Fruit fly (Drosophila melanogaster): ENCODE measurements around the gene E5.
A peak's percentile ranks its signal among the peaks of the same experiment; 100 is the strongest.

Gene E5

DNA sequence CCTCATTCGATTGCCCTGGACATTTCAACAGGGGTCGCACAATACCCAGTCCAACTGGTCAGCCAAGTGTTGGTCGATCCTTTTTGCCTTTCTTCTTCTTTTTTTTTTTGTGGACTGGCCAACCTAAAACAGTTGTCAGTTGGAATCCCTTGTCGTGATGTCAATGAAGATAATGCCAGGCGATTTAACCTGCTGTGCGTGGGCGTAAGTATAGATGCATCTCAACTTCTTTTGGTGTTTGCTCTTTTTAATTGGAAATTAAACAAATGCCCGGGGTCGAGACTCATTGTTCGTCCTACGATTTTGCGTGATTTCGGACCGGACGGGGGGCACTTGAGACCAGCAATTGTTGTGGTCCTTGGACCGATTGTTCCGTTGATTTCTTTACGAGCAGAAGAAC is 35.2 kb upstream of the E5 start:
- TF ChIP-seq Pif1A (GFP tag; optimal IDR thresholded peaks at IDR 0.05), result no peak
- no peak for TF ChIP-seq CG34367 (tag; optimal IDR thresholded peaks at IDR 0.05)
- no peak for TF ChIP-seq CG8301 (tag; optimal IDR thresholded peaks at IDR 0.05)

DNA sequence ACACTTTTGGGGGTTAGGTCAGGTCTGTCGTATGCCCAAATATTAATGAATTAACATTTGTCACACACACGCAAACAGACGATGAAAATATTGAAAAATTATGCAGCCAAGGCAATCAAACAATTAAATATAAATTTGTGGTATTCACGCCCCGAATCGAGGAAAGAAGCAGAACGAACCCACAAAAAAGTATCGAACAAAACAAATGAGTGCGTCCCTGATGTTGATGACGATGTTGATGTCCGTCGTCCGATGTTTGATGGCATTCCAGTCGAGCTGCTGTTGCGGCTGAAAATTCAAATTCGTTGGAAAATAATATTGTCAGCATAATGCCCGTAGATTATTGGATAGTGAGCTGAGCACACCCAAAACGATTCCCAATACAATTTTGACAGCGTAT is 34.3 kb upstream of the E5 start:
- TF ChIP-seq CG14655 (GFP tag; optimal IDR thresholded peaks at IDR 0.05) (no peak), CG9948 (tag; optimal IDR thresholded peaks at IDR 0.05) (no peak)

- TF ChIP-seq Snoo (tag; optimal IDR thresholded peaks at IDR 0.05) (no peak), CG9948 (tag; optimal IDR thresholded peaks at IDR 0.05) (peak; percentile 18)
Measured at dm6 chr3R:13907355-13908105, 32.8 kb upstream of the E5 start.

DNA sequence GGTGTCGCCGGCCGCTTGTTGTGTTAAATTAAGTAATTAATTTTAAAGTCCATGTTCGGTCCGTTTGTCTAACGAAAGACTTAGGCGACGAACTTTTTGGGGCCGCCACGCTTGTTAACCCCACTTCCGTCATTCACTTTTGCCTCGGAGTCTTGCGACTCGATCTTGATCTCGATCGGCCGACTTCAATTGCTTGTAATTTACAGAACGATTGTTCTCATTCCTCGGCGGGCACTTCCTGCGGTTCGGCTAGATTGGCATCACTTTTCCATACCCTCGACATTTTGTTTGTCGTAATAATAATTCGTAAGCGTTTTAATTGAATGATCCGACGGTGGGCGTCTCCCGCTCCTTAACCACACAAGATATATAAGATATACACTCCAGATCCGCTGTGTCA is 32.0 kb upstream of the E5 start:
- no peak for TF ChIP-seq CG13204 (GFP tag; optimal IDR thresholded peaks at IDR 0.05)
- no peak for TF ChIP-seq CG8301 (tag; optimal IDR thresholded peaks at IDR 0.05)
- TF ChIP-seq Pif1A (GFP tag; optimal IDR thresholded peaks at IDR 0.05), result no peak

DNA sequence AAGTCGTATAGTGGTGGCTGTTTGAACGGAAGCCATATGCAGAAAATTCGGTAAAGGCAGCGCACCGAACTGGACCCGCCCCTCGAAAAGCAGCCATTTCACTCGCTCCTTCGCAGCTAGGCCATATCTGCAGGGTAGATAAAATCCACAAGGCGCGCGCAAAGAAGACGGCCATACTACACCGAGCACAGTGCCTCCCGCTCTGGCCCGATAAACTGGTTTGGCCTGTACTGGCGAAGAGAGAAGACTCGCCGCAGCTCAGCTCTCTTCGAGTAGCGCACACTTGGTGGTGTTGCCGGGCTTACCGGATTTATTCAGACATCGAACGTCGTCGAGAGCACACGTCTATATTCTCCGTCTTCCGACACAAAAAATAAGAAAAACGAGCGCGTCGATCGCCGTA is 26.8 kb upstream of the E5 start, which contains the start of gene ems:
ems (plus strand) TSS at position 311 of the 403 bp plus-strand sequence.
- TF ChIP-seq fd96Ca (GFP tag; IDR thresholded peaks at IDR 0.05) (peak; percentile 60; the same call in 2 of the 3 replicates), CG34367 (tag; optimal IDR thresholded peaks at IDR 0.05) (no peak), Pif1A (GFP tag; optimal IDR thresholded peaks at IDR 0.05) (no peak), gl (tag; optimal IDR thresholded peaks at IDR 0.05) (peak; percentile 61), CG4496 (GFP tag; IDR thresholded peaks at IDR 0.05) (peak; percentile 67; the same call in 2 of the 3 replicates)

DNA sequence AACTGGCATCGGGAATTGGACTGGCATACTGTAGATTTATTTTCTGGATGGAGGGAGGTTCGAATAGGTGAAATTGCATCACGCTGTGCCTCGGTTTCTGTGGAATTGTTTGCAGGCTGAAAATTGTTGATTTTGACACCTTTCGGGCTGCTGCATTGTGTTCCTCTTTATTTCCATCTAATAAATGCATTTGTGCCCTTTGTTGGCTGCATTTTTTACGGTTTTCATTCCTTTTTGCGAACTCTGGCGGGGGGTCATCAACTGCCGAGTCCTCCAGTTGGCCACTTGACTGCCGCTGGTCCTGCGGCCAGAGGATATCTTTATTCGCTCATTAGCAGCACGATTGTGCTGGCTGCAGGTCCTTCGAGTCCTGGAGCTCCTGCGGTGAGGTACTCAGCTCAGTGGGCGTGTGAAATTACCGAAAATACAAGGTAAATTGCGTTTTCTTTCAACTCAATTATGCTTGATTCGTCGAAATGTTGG is 25.1 kb upstream of the E5 start:
- no peak for TF ChIP-seq CG14655 (GFP tag; optimal IDR thresholded peaks at IDR 0.05)
- TF ChIP-seq CG17806 (tag; optimal IDR thresholded peaks at IDR 0.05), result no peak
- no peak for TF ChIP-seq CG13204 (GFP tag; optimal IDR thresholded peaks at IDR 0.05)
- no peak for TF ChIP-seq CG9948 (tag; optimal IDR thresholded peaks at IDR 0.05)
- TF ChIP-seq Snoo (tag; optimal IDR thresholded peaks at IDR 0.05), result no peak
- TF ChIP-seq CG15710 (tag; optimal IDR thresholded peaks at IDR 0.05), result no peak
- TF ChIP-seq EcR (GFP tag; optimal IDR thresholded peaks at IDR 0.05), result no peak
- TF ChIP-seq rn (GFP tag; IDR thresholded peaks at IDR 0.05), result no peak
- no peak for TF ChIP-seq CG32121 (GFP tag; IDR thresholded peaks at IDR 0.05)
- no peak for TF ChIP-seq CG4496 (GFP tag; IDR thresholded peaks at IDR 0.05)
- TF ChIP-seq CG8159 (tag; optimal IDR thresholded peaks at IDR 0.05), result no peak
- no peak for TF ChIP-seq Ets98B (GFP tag; IDR thresholded peaks at IDR 0.05)
- no peak for TF ChIP-seq CG12605 (GFP tag; IDR thresholded peaks at IDR 0.05)
- TF ChIP-seq CG8301 (tag; optimal IDR thresholded peaks at IDR 0.05), result no peak
- no peak for TF ChIP-seq Pif1B (GFP tag; optimal IDR thresholded peaks at IDR 0.05)
- TF ChIP-seq D1 (tag; optimal IDR thresholded peaks at IDR 0.05), result no peak
- no peak for TF ChIP-seq Pif1A (GFP tag; optimal IDR thresholded peaks at IDR 0.05)

dm6 chr3R:13896854-13897253 is 22.1 kb upstream of the E5 start:
- TF ChIP-seq Pif1A (GFP tag; optimal IDR thresholded peaks at IDR 0.05) (no peak), CG10348 (GFP tag; IDR thresholded peaks at IDR 0.05) (no peak), CG4496 (GFP tag; IDR thresholded peaks at IDR 0.05) (no peak), Ets98B (GFP tag; IDR thresholded peaks at IDR 0.05) (no peak), Snoo (tag; optimal IDR thresholded peaks at IDR 0.05) (no peak), CG13204 (GFP tag; optimal IDR thresholded peaks at IDR 0.05) (no peak), EcR (GFP tag; optimal IDR thresholded peaks at IDR 0.05) (no peak), CG8301 (tag; optimal IDR thresholded peaks at IDR 0.05) (no peak), rn (GFP tag; IDR thresholded peaks at IDR 0.05) (no peak), CG14655 (GFP tag; optimal IDR thresholded peaks at IDR 0.05) (no peak), gl (tag; optimal IDR thresholded peaks at IDR 0.05) (no peak), CG15710 (tag; optimal IDR thresholded peaks at IDR 0.05) (no peak), CG32121 (GFP tag; IDR thresholded peaks at IDR 0.05) (no peak), CG8159 (tag; optimal IDR thresholded peaks at IDR 0.05) (no peak)

DNA sequence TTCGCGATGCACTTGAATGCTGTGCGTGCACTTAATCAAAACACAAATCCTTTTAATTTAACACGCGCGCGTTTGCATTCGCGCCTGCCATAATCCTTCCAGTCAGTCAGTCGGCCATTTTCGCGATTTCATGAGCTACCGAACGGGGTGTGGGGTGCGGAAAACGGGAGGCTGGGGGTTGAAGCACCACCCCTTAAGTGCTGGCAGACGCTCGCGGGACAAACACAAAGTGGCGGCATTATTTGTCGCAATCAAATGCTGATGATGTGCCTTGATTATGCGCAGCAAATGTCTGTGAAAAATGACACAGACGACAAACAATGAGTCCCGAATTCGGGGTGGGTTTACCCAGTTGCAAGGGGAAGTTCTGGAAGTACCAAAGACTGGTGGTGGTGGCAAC is 20.9 kb upstream of the E5 start:
- TF ChIP-seq fd96Ca (GFP tag; IDR thresholded peaks at IDR 0.05) (no peak), CG34367 (tag; optimal IDR thresholded peaks at IDR 0.05) (no peak), Pif1B (GFP tag; optimal IDR thresholded peaks at IDR 0.05) (no peak), CG10348 (GFP tag; IDR thresholded peaks at IDR 0.05) (no peak), CG8301 (tag; optimal IDR thresholded peaks at IDR 0.05) (no peak), gl (tag; optimal IDR thresholded peaks at IDR 0.05) (no peak), CG9948 (tag; optimal IDR thresholded peaks at IDR 0.05) (no peak), CG17806 (tag; optimal IDR thresholded peaks at IDR 0.05) (no peak), CG4496 (GFP tag; IDR thresholded peaks at IDR 0.05) (no peak), CG14655 (GFP tag; optimal IDR thresholded peaks at IDR 0.05) (no peak)

Measured in whole organism, pupa.